Fruit fly (Drosophila melanogaster): ENCODE results near the gene CG44139.

The CG44139 gene

DNA sequence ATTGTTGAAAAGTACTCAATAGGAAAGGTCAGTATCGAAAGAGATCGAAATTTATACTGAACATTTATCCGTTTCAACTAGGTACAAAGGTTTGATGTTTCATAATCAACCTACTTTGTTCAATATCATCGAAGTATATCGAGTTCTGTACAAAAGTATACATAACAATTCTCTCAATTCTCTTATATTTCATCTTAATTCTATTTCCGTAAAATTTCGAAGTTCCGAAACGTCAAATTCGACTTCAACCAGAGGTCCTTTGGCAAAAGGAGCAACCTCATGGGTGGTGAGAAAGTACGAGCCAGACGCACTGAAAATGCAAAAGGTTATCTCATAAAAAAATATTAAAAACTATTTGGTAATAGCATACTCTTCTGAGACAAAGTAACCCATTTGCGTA is 8.0 kb upstream of the CG44139 start, which contains the start of gene CG31948:
Gene CG31948 (minus strand): TSS at position 101 of the 400 bp plus-strand sequence.
- TF ChIP-seq psq (GFP tag; optimal IDR thresholded peaks at IDR 0.05): no peak
- no peak for TF ChIP-seq N (GFP tag; optimal IDR thresholded peaks at IDR 0.05)
- TF ChIP-seq dl (GFP tag; optimal IDR thresholded peaks at IDR 0.05; ENCODE audit: insufficient read depth in 1 of 2, partially characterized antibody in 2 of 2): no peak
- TF ChIP-seq Abd-B (GFP tag; optimal IDR thresholded peaks at IDR 0.05): no peak
- no peak for TF ChIP-seq h (GFP tag; optimal IDR thresholded peaks at IDR 0.05)
- no peak for TF ChIP-seq CG32264 (GFP tag; optimal IDR thresholded peaks at IDR 0.05)
- TF ChIP-seq ey (GFP tag; optimal IDR thresholded peaks at IDR 0.05): no peak
- TF ChIP-seq tai (GFP tag; optimal IDR thresholded peaks at IDR 0.05): no peak
- TF ChIP-seq pan (optimal IDR thresholded peaks at IDR 0.05): no peak
- TF ChIP-seq woc (GFP tag; optimal IDR thresholded peaks at IDR 0.05): no peak
- TF ChIP-seq Hr78 (GFP tag; optimal IDR thresholded peaks at IDR 0.05): no peak
- TF ChIP-seq br (GFP tag; optimal IDR thresholded peaks at IDR 0.05): no peak

DNA sequence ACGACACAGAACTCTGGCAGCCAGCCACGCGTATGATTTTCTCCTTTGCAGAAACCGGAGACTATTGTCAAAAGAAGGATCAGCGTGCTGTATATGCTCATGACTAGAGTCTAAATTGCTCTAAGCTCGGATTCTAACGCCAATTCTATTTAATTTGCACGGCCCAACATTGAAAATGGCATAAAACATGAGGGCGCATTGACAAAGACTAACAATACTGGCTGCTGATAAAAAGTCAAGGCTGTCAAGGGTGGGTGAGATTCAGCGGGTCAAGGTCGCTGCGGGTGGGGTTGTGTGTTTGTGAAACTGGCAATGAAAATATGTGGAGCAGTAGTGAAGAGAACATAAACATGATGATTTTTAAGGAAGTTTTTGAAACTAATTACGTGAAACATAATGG is 6.7 kb upstream of the CG44139 start, which contains the start of gene CG34448:
Gene CG34448 (minus strand): TSS at position 101 of the 400 bp plus-strand sequence.
- TF ChIP-seq Dif (GFP tag; optimal IDR thresholded peaks at IDR 0.05; ENCODE audit: partially characterized antibody): no peak
- TF ChIP-seq CrebA (GFP tag; optimal IDR thresholded peaks at IDR 0.05; ENCODE audit: borderline replicate concordance): no peak
- TF ChIP-seq OdsH (GFP tag; optimal IDR thresholded peaks at IDR 0.05): no peak
- no peak for TF ChIP-seq Hr83 (GFP tag; optimal IDR thresholded peaks at IDR 0.05; ENCODE audit: poor library complexity, severe bottlenecking)
- TF ChIP-seq Hr78 (GFP tag; optimal IDR thresholded peaks at IDR 0.05): no peak
- no peak for TF ChIP-seq pan (optimal IDR thresholded peaks at IDR 0.05)
- no peak for TF ChIP-seq h (GFP tag; optimal IDR thresholded peaks at IDR 0.05)
- no peak for TF ChIP-seq foxo (GFP tag; optimal IDR thresholded peaks at IDR 0.05)

DNA sequence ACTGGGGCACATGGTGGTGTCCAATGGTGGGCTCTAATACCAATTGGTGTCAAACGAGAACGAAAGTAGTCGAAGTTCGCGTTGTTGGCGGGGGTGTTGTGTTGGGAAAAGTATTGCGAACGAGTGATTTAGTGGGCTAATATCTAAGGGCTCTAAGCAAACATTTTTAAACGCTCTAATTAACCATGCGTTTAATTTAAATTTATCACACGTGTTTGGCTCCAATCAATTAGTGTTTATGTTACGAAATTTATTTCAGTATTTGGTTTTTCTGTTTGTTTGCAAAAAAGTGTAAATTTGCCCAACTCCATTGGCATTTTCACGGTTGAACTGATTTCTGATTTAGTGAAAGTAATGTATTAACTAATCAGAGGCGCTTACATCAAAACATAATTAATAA is 4.7 kb upstream of the CG44139 start, which contains the start of gene CG34447:
Gene CG34447 (minus strand): TSS at position 101 of the 400 bp plus-strand sequence.
- TF ChIP-seq HLH106 (tag; optimal IDR thresholded peaks at IDR 0.05) (no peak), sage (GFP tag; optimal IDR thresholded peaks at IDR 0.05) (no peak), Sp1 (GFP tag; optimal IDR thresholded peaks at IDR 0.05) (no peak), CG9705 (GFP tag; optimal IDR thresholded peaks at IDR 0.05) (no peak), sv (GFP tag; optimal IDR thresholded peaks at IDR 0.05) (no peak), dmrt93B (GFP tag; optimal IDR thresholded peaks at IDR 0.05) (no peak), woc (GFP tag; optimal IDR thresholded peaks at IDR 0.05) (no peak), usp (GFP tag; optimal IDR thresholded peaks at IDR 0.05) (no peak), Vsx2 (GFP tag; optimal IDR thresholded peaks at IDR 0.05; ENCODE audit: partially characterized antibody) (no peak), N (GFP tag; optimal IDR thresholded peaks at IDR 0.05) (no peak), GATAd (GFP tag; optimal IDR thresholded peaks at IDR 0.05) (no peak), jim (GFP tag; optimal IDR thresholded peaks at IDR 0.05) (no peak), br (GFP tag; optimal IDR thresholded peaks at IDR 0.05) (no peak), Hr78 (GFP tag; optimal IDR thresholded peaks at IDR 0.05) (no peak)

DNA sequence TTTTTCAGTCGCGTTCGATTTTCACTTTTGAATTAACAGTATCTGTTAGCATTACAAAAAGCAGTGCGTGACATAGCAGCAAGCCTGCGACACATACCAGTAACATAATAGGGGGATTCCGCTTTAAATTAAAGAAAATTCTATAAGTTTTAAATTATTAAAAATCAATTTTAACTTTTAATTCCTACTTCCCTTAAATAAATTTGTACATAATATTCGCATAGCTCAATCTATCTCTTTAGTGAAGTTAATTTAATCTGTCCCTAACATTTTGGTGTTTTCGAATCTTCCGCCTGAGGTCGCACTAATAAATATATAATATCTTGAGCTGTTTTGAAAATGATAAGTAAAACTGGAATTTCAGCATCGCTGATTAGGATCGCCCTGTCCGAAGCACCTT is 4.1 kb upstream of the CG44139 start, which contains the start of gene CG9886:
Gene CG9886 (plus strand): TSS at position 341 of the 400 bp plus-strand sequence.
- TF ChIP-seq jim (GFP tag; optimal IDR thresholded peaks at IDR 0.05): no peak
- TF ChIP-seq sage (GFP tag; optimal IDR thresholded peaks at IDR 0.05): peak; percentile 28
- TF ChIP-seq Dfd (GFP tag; optimal IDR thresholded peaks at IDR 0.05): no peak
- no peak for TF ChIP-seq Abd-B (GFP tag; optimal IDR thresholded peaks at IDR 0.05)
- peak in 1 of 2 experiments; percentile 53 for TF ChIP-seq foxo (GFP tag; optimal IDR thresholded peaks at IDR 0.05)
- peak; percentile 21 for TF ChIP-seq OdsH (GFP tag; optimal IDR thresholded peaks at IDR 0.05)
- TF ChIP-seq br (GFP tag; optimal IDR thresholded peaks at IDR 0.05): no peak
- TF ChIP-seq tai (GFP tag; optimal IDR thresholded peaks at IDR 0.05): no peak
- TF ChIP-seq usp (GFP tag; optimal IDR thresholded peaks at IDR 0.05): no peak
- no peak for TF ChIP-seq lola (GFP tag; optimal IDR thresholded peaks at IDR 0.05)
- no peak for TF ChIP-seq CrebA (GFP tag; optimal IDR thresholded peaks at IDR 0.05; ENCODE audit: borderline replicate concordance)
- TF ChIP-seq Mio (GFP tag; optimal IDR thresholded peaks at IDR 0.05): no peak
- TF ChIP-seq GATAd (GFP tag; optimal IDR thresholded peaks at IDR 0.05): no peak
- TF ChIP-seq Hr78 (GFP tag; optimal IDR thresholded peaks at IDR 0.05): no peak
- peak; percentile 68 for TF ChIP-seq HLH106 (tag; optimal IDR thresholded peaks at IDR 0.05)
- no peak for TF ChIP-seq Hr83 (GFP tag; optimal IDR thresholded peaks at IDR 0.05; ENCODE audit: poor library complexity, severe bottlenecking)
- no peak for TF ChIP-seq dsf (GFP tag; optimal IDR thresholded peaks at IDR 0.05; ENCODE audit: borderline replicate concordance)
- no peak for TF ChIP-seq Sp1 (GFP tag; optimal IDR thresholded peaks at IDR 0.05)
- peak; percentile 52 for TF ChIP-seq h (GFP tag; optimal IDR thresholded peaks at IDR 0.05)
- TF ChIP-seq pan (optimal IDR thresholded peaks at IDR 0.05): no peak
- no peak for TF ChIP-seq dl (GFP tag; optimal IDR thresholded peaks at IDR 0.05; ENCODE audit: insufficient read depth in 1 of 2, partially characterized antibody in 2 of 2)
- TF ChIP-seq CG9705 (GFP tag; optimal IDR thresholded peaks at IDR 0.05): no peak
- peak; percentile 2 for TF ChIP-seq Jra (GFP tag; optimal IDR thresholded peaks at IDR 0.05)
- TF ChIP-seq rgr (GFP tag; optimal IDR thresholded peaks at IDR 0.05): peak; percentile 39
- peak; percentile 32 for TF ChIP-seq Hnf4 (GFP tag; optimal IDR thresholded peaks at IDR 0.05)
- TF ChIP-seq Vsx2 (GFP tag; optimal IDR thresholded peaks at IDR 0.05; ENCODE audit: partially characterized antibody): no peak
- peak; percentile 64 for TF ChIP-seq brk (GFP tag; optimal IDR thresholded peaks at IDR 0.05)
- peak; percentile 63 for TF ChIP-seq sv (GFP tag; optimal IDR thresholded peaks at IDR 0.05)
- TF ChIP-seq Rel (GFP tag; optimal IDR thresholded peaks at IDR 0.05): no peak
- TF ChIP-seq Rel (tag; optimal IDR thresholded peaks at IDR 0.05): no peak
- TF ChIP-seq Myc (optimal IDR thresholded peaks at IDR 0.05): no peak
- peak; percentile 65 for TF ChIP-seq Dif (GFP tag; optimal IDR thresholded peaks at IDR 0.05; ENCODE audit: partially characterized antibody)
- TF ChIP-seq CG32264 (GFP tag; optimal IDR thresholded peaks at IDR 0.05): no peak
- TF ChIP-seq dmrt93B (GFP tag; optimal IDR thresholded peaks at IDR 0.05): no peak
- no peak for TF ChIP-seq N (GFP tag; optimal IDR thresholded peaks at IDR 0.05)
- TF ChIP-seq fru (GFP tag; optimal IDR thresholded peaks at IDR 0.05): peak; percentile 53
- TF ChIP-seq psq (GFP tag; optimal IDR thresholded peaks at IDR 0.05): peak; percentile 25
- TF ChIP-seq ey (GFP tag; optimal IDR thresholded peaks at IDR 0.05): peak; percentile 25
- peak; percentile 12 for TF ChIP-seq woc (GFP tag; optimal IDR thresholded peaks at IDR 0.05)

Data from whole organism, wandering third instar larva.